Worm (Caenorhabditis elegans): ENCODE measurements around the gene T27D12.6.

- no peak for TF ChIP-seq pat-9 (tag; optimal IDR thresholded peaks at IDR 0.05)
- TF ChIP-seq ceh-6 (GFP tag; optimal IDR thresholded peaks at IDR 0.05): no peak
- no peak for TF ChIP-seq K09A11.1 (tag; optimal IDR thresholded peaks at IDR 0.05; ENCODE audit: insufficient read depth)
- TF ChIP-seq ama-1 (optimal IDR thresholded peaks at IDR 0.05): no peak
- no peak for TF ChIP-seq dve-1 (tag; optimal IDR thresholded peaks at IDR 0.05)
- no peak for TF ChIP-seq nhr-11 (tag; optimal IDR thresholded peaks at IDR 0.05)
- TF ChIP-seq fkh-10 (GFP tag; optimal IDR thresholded peaks at IDR 0.05): no peak
- no peak for TF ChIP-seq pqm-1 (tag; optimal IDR thresholded peaks at IDR 0.05)
- TF ChIP-seq pag-3 (tag; optimal IDR thresholded peaks at IDR 0.05; ENCODE audit: borderline replicate concordance): no peak
Measured at ce11 chrII:11813895-11814369, 21.4 kb upstream of the T27D12.6 start, which contains the start of gene F43G6.8.

All from whole organism, late embryonic.